Worm (Caenorhabditis elegans) whole organism, L1 larva: ENCODE data around the gene F41G3.5.

Source experiments
- aha-1 ChIP-seq: fragments of 150-350 bp; optimal IDR thresholded peaks from 2 replicates; lab custom pipeline; 2014; ENCODE audit warnings: missing biosample characterization, missing genetic modification characterization
- ceh-82 ChIP-seq, 3 experiments: fragments of 150-350 bp in 1 of 3; sonication (generic microtip) in 2 of 3; optimal IDR thresholded peaks; 2 replicates each; lab custom pipeline; 2014 to 2017; ENCODE audit warnings: missing biosample characterization in 3 of 3, missing genetic modification characterization in 3 of 3
- ceh-90 ChIP-seq: sonication (generic microtip); optimal IDR thresholded peaks from 2 replicates; lab custom pipeline; 2016; ENCODE audit warnings: missing genetic modification characterization, missing compliant biosample characterization
- fkh-4 ChIP-seq: sonication (generic microtip); optimal IDR thresholded peaks from 2 replicates; lab custom pipeline; 2016; ENCODE audit warnings: missing compliant biosample characterization, missing genetic modification characterization, borderline replicate concordance
- nhr-11 ChIP-seq: fragments of 150-350 bp; optimal IDR thresholded peaks from 2 replicates; lab custom pipeline; 2014; ENCODE audit warnings: missing biosample characterization, missing genetic modification characterization
- nhr-28 ChIP-seq: fragments of 150-350 bp; optimal IDR thresholded peaks from 2 replicates; lab custom pipeline; 2014; ENCODE audit warnings: missing biosample characterization, missing genetic modification characterization
- zag-1 ChIP-seq: fragments of 150-350 bp; optimal IDR thresholded peaks from 2 replicates; lab custom pipeline; 2014; ENCODE audit warnings: missing biosample characterization, missing genetic modification characterization

DNA sequence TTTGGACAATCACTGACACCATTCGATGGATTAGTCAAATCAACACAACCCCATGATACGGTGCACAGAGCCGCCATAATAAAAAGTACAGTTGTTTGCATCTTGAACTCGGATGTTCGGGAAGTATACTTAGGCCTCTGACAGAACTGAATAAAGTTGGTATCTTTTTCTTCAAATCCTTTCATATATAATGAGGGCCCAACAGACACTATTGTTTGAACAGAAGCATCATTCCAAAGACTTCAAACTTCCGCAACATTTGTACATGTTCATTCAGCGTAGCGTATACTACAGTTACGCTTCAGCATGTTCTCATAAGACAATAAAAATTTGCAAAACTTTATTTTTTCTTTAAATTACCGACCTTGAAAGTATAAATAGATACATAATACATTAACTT is 5.5 kb downstream of the F41G3.5 start, which contains the start of gene F41G3.19:
- TF ChIP-seq aha-1 (tag; lab: Kevin White, UChicago), result no peak
- no peak for TF ChIP-seq nhr-11
- no peak for TF ChIP-seq fkh-4 (tag; lab: Kevin White, UChicago)
- no peak for TF ChIP-seq ceh-82 (tag; optimal IDR thresholded peaks at IDR 0.05; lab: Kevin White, UChicago)
- no peak for TF ChIP-seq nhr-28
- TF ChIP-seq zag-1 (tag; lab: Kevin White, UChicago), result no peak
- no peak for TF ChIP-seq ceh-90
